Worm (Caenorhabditis elegans) whole organism, L1 larva: Measurements from ENCODE around the gene Y57G11C.23.

Experiments
- C04F5.9 ChIP-seq: sonication (generic microtip); optimal IDR thresholded peaks from 2 replicates; lab custom pipeline; 2016; ENCODE audit warnings: missing genetic modification characterization, missing compliant biosample characterization
- Y116A8C.19 ChIP-seq: sonication (generic microtip); optimal IDR thresholded peaks from 2 replicates; lab custom pipeline; 2016; ENCODE audit warnings: missing compliant biosample characterization, missing genetic modification characterization, borderline replicate concordance
- blmp-1 ChIP-seq: fragments of 150-350 bp; optimal IDR thresholded peaks from 2 replicates; lab custom pipeline; 2014; ENCODE audit warnings: missing biosample characterization, missing genetic modification characterization
- ceh-8 ChIP-seq: fragments of 200-800 bp; sonication (Bioruptor generic); optimal IDR thresholded peaks from 2 replicates; lab custom pipeline; 2018; ENCODE audit warnings: mild to moderate bottlenecking, missing genetic modification characterization, moderate library complexity, missing compliant biosample characterization
- ces-1 ChIP-seq: fragments of 150-350 bp; optimal IDR thresholded peaks from 2 replicates; lab custom pipeline; 2014; ENCODE audit warnings: missing biosample characterization, missing genetic modification reagents, missing genetic modification characterization
- dpl-1 ChIP-seq, 3 experiments: fragments of 150-350 bp in 2 of 3; sonication (generic microtip) in 1 of 3; optimal IDR thresholded peaks; 2 replicates each; lab custom pipeline; 2014 to 2017; ENCODE audit warnings: missing biosample characterization in 3 of 3, missing genetic modification characterization in 3 of 3, missing genetic modification reagents in 3 of 3
- dsc-1 ChIP-seq: sonication (generic microtip); optimal IDR thresholded peaks from 2 replicates; lab custom pipeline; 2016; ENCODE audit warnings: mild to moderate bottlenecking, missing genetic modification characterization, missing compliant biosample characterization
- efl-1 ChIP-seq, 4 experiments: fragments of 150-350 bp; optimal IDR thresholded peaks in 3 of 4; peaks in 1 of 4; 1 replicate in 1 of 4; 2 replicates in 3 of 4; lab custom pipeline; 2014; ENCODE audit warnings: missing biosample characterization in 2 of 4, missing genetic modification characterization in 2 of 4, missing genetic modification reagents in 2 of 4
- egl-13 ChIP-seq: sonication (generic microtip); optimal IDR thresholded peaks from 2 replicates; lab custom pipeline; 2016; ENCODE audit warnings: missing genotype, missing genetic modification reagents, missing genetic modification characterization, missing compliant biosample characterization
- elt-2 ChIP-seq: sonication (generic microtip); optimal IDR thresholded peaks from 2 replicates; lab custom pipeline; 2016; ENCODE audit warnings: missing genetic modification characterization, mild to moderate bottlenecking, inconsistent platforms, missing compliant biosample characterization, missing genetic modification reagents
- elt-3 ChIP-seq, 6 experiments: fragments of 150-350 bp in 1 of 6; sonication (generic microtip); optimal IDR thresholded peaks; 2 replicates each; lab custom pipeline; 2017 to 2018; ENCODE audit warnings: missing biosample characterization in 6 of 6, missing genetic modification characterization in 6 of 6, inconsistent platforms in 1 of 6
- ets-5 ChIP-seq: fragments of 200-800 bp; sonication (Bioruptor generic); IDR thresholded peaks from 2 replicates; pipeline ENCODE4 v1.3.6; 2022; ENCODE audit warnings: missing genetic modification characterization, missing compliant biosample characterization
- hlh-17 ChIP-seq: fragments of 200-800 bp; sonication (Bioruptor generic); optimal IDR thresholded peaks from 2 replicates; lab custom pipeline; 2018; ENCODE audit warnings: missing genetic modification characterization, mild to moderate bottlenecking, missing compliant biosample characterization, moderate library complexity, borderline replicate concordance
- lin-14 ChIP-seq: fragments of 200-800 bp; sonication (Bioruptor generic); optimal IDR thresholded peaks from 2 replicates; lab custom pipeline; 2018; ENCODE audit warnings: mild to moderate bottlenecking, missing genetic modification characterization, moderate library complexity, missing compliant biosample characterization
- lin-15B ChIP-seq: fragments of 150-350 bp; sonication (generic microtip); optimal IDR thresholded peaks from 3 replicates; lab custom pipeline; 2014; ENCODE audit warnings: missing biosample characterization, missing genetic modification characterization
- lsy-2 ChIP-seq, 2 experiments: fragments of 150-350 bp; optimal IDR thresholded peaks; 2 replicates each; lab custom pipeline; 2014; ENCODE audit warnings: missing biosample characterization in 2 of 2, missing genetic modification characterization in 2 of 2
- mdl-1 ChIP-seq, 2 experiments: fragments of 150-350 bp; optimal IDR thresholded peaks; 2 replicates each; lab custom pipeline; 2014 to 2017; ENCODE audit warnings: missing biosample characterization in 2 of 2, missing genetic modification characterization in 2 of 2, inconsistent platforms in 1 of 2
- nhr-20 ChIP-seq: sonication (generic microtip); optimal IDR thresholded peaks from 2 replicates; lab custom pipeline; 2016; ENCODE audit warnings: mild to moderate bottlenecking, missing genetic modification characterization, missing compliant biosample characterization
- nhr-237 ChIP-seq: fragments of 150-350 bp; optimal IDR thresholded peaks from 2 replicates; lab custom pipeline; 2014; ENCODE audit warnings: missing biosample characterization, missing genetic modification characterization
- nhr-28 ChIP-seq: fragments of 150-350 bp; optimal IDR thresholded peaks from 2 replicates; lab custom pipeline; 2014; ENCODE audit warnings: missing biosample characterization, missing genetic modification characterization
- nhr-47 ChIP-seq: sonication (generic microtip); optimal IDR thresholded peaks from 2 replicates; lab custom pipeline; 2016; ENCODE audit warnings: mild to moderate bottlenecking, missing genetic modification characterization, moderate library complexity, missing compliant biosample characterization
- nhr-71 ChIP-seq: sonication (generic microtip); optimal IDR thresholded peaks from 2 replicates; lab custom pipeline; 2016; ENCODE audit warnings: mild to moderate bottlenecking, missing genetic modification characterization, moderate library complexity, missing compliant biosample characterization
- nhr-77 ChIP-seq: fragments of 150-350 bp; optimal IDR thresholded peaks from 2 replicates; lab custom pipeline; 2014; ENCODE audit warnings: missing biosample characterization, missing genetic modification characterization
- nhr-90 ChIP-seq: sonication (generic microtip); optimal IDR thresholded peaks from 2 replicates; lab custom pipeline; 2016; ENCODE audit warnings: mild to moderate bottlenecking, missing genetic modification characterization, missing compliant biosample characterization; ENCODE audit not compliant: poor library complexity
- pqm-1 ChIP-seq: sonication (generic microtip); optimal IDR thresholded peaks from 3 replicates; lab custom pipeline; 2017; ENCODE audit warnings: missing biosample characterization, missing genetic modification characterization
- skn-1 ChIP-seq: fragments of 150-350 bp; optimal IDR thresholded peaks from 2 replicates; lab custom pipeline; 2014; ENCODE audit warnings: missing biosample characterization, missing genetic modification characterization
- snu-23 ChIP-seq: sonication (generic microtip); optimal IDR thresholded peaks from 2 replicates; lab custom pipeline; 2016; ENCODE audit warnings: missing genetic modification characterization, missing compliant biosample characterization
- sox-4 ChIP-seq: sonication (generic microtip); optimal IDR thresholded peaks from 2 replicates; lab custom pipeline; 2016; ENCODE audit warnings: missing genetic modification characterization, missing compliant biosample characterization
- sptf-1 ChIP-seq: fragments of 150-350 bp; optimal IDR thresholded peaks from 2 replicates; lab custom pipeline; 2014; ENCODE audit warnings: missing biosample characterization, missing genetic modification characterization
- swsn-7 ChIP-seq: sonication (generic microtip); optimal IDR thresholded peaks from 2 replicates; lab custom pipeline; 2016; ENCODE audit warnings: missing genetic modification characterization, missing compliant biosample characterization
- tlp-1 ChIP-seq: fragments of 150-350 bp; optimal IDR thresholded peaks from 2 replicates; lab custom pipeline; 2014; ENCODE audit warnings: missing biosample characterization, missing genetic modification characterization
- unc-30 ChIP-seq: sonication (generic microtip); optimal IDR thresholded peaks from 2 replicates; lab custom pipeline; 2017; ENCODE audit warnings: missing biosample characterization, missing genetic modification characterization
- unc-62 ChIP-seq: fragments of 150-350 bp; optimal IDR thresholded peaks from 2 replicates; lab custom pipeline; 2014; ENCODE audit warnings: missing biosample characterization, missing genetic modification reagents, missing genetic modification characterization
- unc-98 ChIP-seq: fragments of 200-800 bp; sonication (Bioruptor generic); IDR thresholded peaks from 2 replicates; pipeline ENCODE4 v1.3.6; 2022; ENCODE audit warnings: missing genetic modification characterization, missing compliant biosample characterization
- zag-1 ChIP-seq: fragments of 150-350 bp; optimal IDR thresholded peaks from 2 replicates; lab custom pipeline; 2014; ENCODE audit warnings: missing biosample characterization, missing genetic modification characterization
- ztf-11 ChIP-seq, 2 experiments: sonication (generic microtip); optimal IDR thresholded peaks; 2 replicates each; lab custom pipeline; 2016 to 2017; ENCODE audit warnings: missing genetic modification characterization in 2 of 2, missing biosample characterization in 1 of 2, missing compliant biosample characterization in 1 of 2
- ztf-4 ChIP-seq: fragments of 150-350 bp; optimal IDR thresholded peaks from 2 replicates; lab custom pipeline; 2014; ENCODE audit warnings: missing biosample characterization, missing genetic modification characterization

Gene Y57G11C.23

ce11 chrIV:14890914-14891313, 29.3 kb upstream of the Y57G11C.23 start:
- TF ChIP-seq swsn-7 (tag; lab: Kevin White, UChicago) (no peak), ets-5 (GFP tag; lab: Robert Waterston, UW) (no peak), blmp-1 (tag; lab: Kevin White, UChicago) (no peak), nhr-237 (tag; lab: Kevin White, UChicago) (no peak)

ce11 chrIV:14888889-14889664, 27.5 kb upstream of the Y57G11C.23 start:
- TF ChIP-seq nhr-20 (peak; percentile 4), nhr-77 (no peak), unc-30 (tag; lab: Kevin White, UChicago) (no peak), hlh-17 (no peak), egl-13 (no peak), tlp-1 (tag; lab: Kevin White, UChicago) (no peak), C04F5.9 (tag; lab: Kevin White, UChicago) (no peak), efl-1 (optimal IDR thresholded peaks at IDR 0.05; lab: Kevin White, UChicago) (no peak), efl-1 (GFP tag; optimal IDR thresholded peaks at IDR 0.05 in 1 of 2; lab: Kevin White, UChicago) (peak in 1 of 2 experiments; percentile 81), elt-3 (tag; optimal IDR thresholded peaks at IDR 0.05; lab: Kevin White, UChicago) (no peak), unc-98 (GFP tag; lab: Robert Waterston, UW) (0 out of 2 replicates have a peak, but pooled peaks have one; percentile 7), skn-1 (no peak), nhr-28 (tag; lab: Kevin White, UChicago) (no peak), ces-1 (GFP tag; lab: Kevin White, UChicago) (no peak), swsn-7 (tag; lab: Kevin White, UChicago) (peak; percentile 6), sptf-1 (tag; lab: Kevin White, UChicago) (no peak), lsy-2 (tag; optimal IDR thresholded peaks at IDR 0.05; lab: Kevin White, UChicago) (no peak), ceh-8 (no peak), snu-23 (GFP tag; lab: Kevin White, UChicago) (peak; percentile 37), sox-4 (no peak), Y116A8C.19 (tag; lab: Kevin White, UChicago) (no peak), unc-62 (GFP tag; lab: Kevin White, UChicago) (no peak), dpl-1 (GFP tag; optimal IDR thresholded peaks at IDR 0.05; lab: Kevin White, UChicago) (no peak), elt-2 (tag; lab: Kevin White, UChicago) (peak; percentile 50), ztf-4 (tag; lab: Kevin White, UChicago) (no peak), nhr-90 (tag; lab: Kevin White, UChicago) (peak; percentile 41), lin-14 (GFP tag; lab: Kevin White, UChicago) (no peak), nhr-47 (no peak), dsc-1 (tag; lab: Kevin White, UChicago) (no peak), nhr-71 (peak; percentile 34), lin-15B (tag; lab: Kevin White, UChicago) (no peak), zag-1 (tag; lab: Kevin White, UChicago) (no peak), ztf-11 (tag; optimal IDR thresholded peaks at IDR 0.05; lab: Kevin White, UChicago) (no peak)
- TF ChIP-seq, all 84 proteins: peak for 8

- TF ChIP-seq elt-2 (tag; lab: Kevin White, UChicago) (peak; percentile 36), pqm-1 (peak; percentile 41), mdl-1 (tag; optimal IDR thresholded peaks at IDR 0.05; lab: Kevin White, UChicago) (no peak)
These were observed 24.0 kb upstream of the Y57G11C.23 start for ce11 chrIV:14885584-14885983.
